Worm (Caenorhabditis elegans) whole organism, late embryonic: ENCODE data around the gene R07E4.5.

Experiments used
- C38D4.7 ChIP-seq: fragments of 200-800 bp; sonication (Bioruptor generic); optimal IDR thresholded peaks from 2 replicates; lab custom pipeline; 2018; ENCODE audit warnings: mild to moderate bottlenecking, missing genetic modification characterization, moderate library complexity, missing compliant biosample characterization
- K09A11.1 ChIP-seq: sonication (generic microtip); optimal IDR thresholded peaks from 2 replicates; lab custom pipeline; 2017; ENCODE audit warnings: antibody characterized with exemption, mild to moderate bottlenecking, missing genetic modification characterization, missing compliant biosample characterization; ENCODE audit not compliant: insufficient read depth
- Y22D7AL.16 ChIP-seq: sonication (generic microtip); optimal IDR thresholded peaks from 2 replicates; lab custom pipeline; 2016; ENCODE audit warnings: missing genetic modification characterization, missing compliant biosample characterization
- ceh-19 ChIP-seq: fragments of 200-800 bp; sonication (Bioruptor generic); optimal IDR thresholded peaks from 2 replicates; lab custom pipeline; 2018; ENCODE audit warnings: mild to moderate bottlenecking, missing genetic modification characterization, missing compliant biosample characterization
- ceh-22 ChIP-seq: sonication (generic microtip); optimal IDR thresholded peaks from 2 replicates; lab custom pipeline; 2017; ENCODE audit warnings: missing biosample characterization, missing genetic modification characterization
- ceh-31 ChIP-seq: sonication (generic microtip); optimal IDR thresholded peaks from 2 replicates; lab custom pipeline; 2016; ENCODE audit warnings: missing genetic modification characterization, missing compliant biosample characterization
- ceh-34 ChIP-seq: sonication (generic microtip); optimal IDR thresholded peaks from 2 replicates; lab custom pipeline; 2016; ENCODE audit warnings: mild to moderate bottlenecking, missing genetic modification characterization, missing compliant biosample characterization
- ceh-48 ChIP-seq: sonication (generic microtip); optimal IDR thresholded peaks from 2 replicates; lab custom pipeline; 2016; ENCODE audit warnings: missing genetic modification characterization, inconsistent platforms, missing compliant biosample characterization
- ceh-9 ChIP-seq: sonication (generic microtip); optimal IDR thresholded peaks from 2 replicates; lab custom pipeline; 2016; ENCODE audit warnings: mild to moderate bottlenecking, missing genetic modification characterization, inconsistent platforms, missing compliant biosample characterization
- dmd-4 ChIP-seq: sonication (generic microtip); optimal IDR thresholded peaks from 2 replicates; lab custom pipeline; 2016; ENCODE audit warnings: borderline replicate concordance, missing genetic modification characterization, missing compliant biosample characterization
- dve-1 ChIP-seq: sonication (generic microtip); optimal IDR thresholded peaks from 2 replicates; lab custom pipeline; 2017; ENCODE audit warnings: antibody characterized with exemption, mild to moderate bottlenecking, missing genetic modification characterization, missing compliant biosample characterization
- ets-4 ChIP-seq: sonication (generic microtip); optimal IDR thresholded peaks from 2 replicates; lab custom pipeline; 2016; ENCODE audit warnings: missing genetic modification characterization, missing compliant biosample characterization
- fax-1 ChIP-seq: sonication (generic microtip); optimal IDR thresholded peaks from 2 replicates; lab custom pipeline; 2016; ENCODE audit warnings: missing genotype, missing genetic modification characterization, missing compliant biosample characterization
- hlh-15 ChIP-seq: sonication (generic microtip); optimal IDR thresholded peaks from 2 replicates; lab custom pipeline; 2016; ENCODE audit warnings: missing genetic modification characterization, missing compliant biosample characterization
- hlh-6 ChIP-seq: sonication (generic microtip); optimal IDR thresholded peaks from 2 replicates; lab custom pipeline; 2016; ENCODE audit warnings: missing genotype, missing genetic modification characterization, missing compliant biosample characterization
- hlh-8 ChIP-seq: sonication (generic microtip); optimal IDR thresholded peaks from 2 replicates; lab custom pipeline; 2016; ENCODE audit warnings: missing genotype, missing genetic modification characterization, missing compliant biosample characterization
- lim-6 ChIP-seq: sonication (generic microtip); optimal IDR thresholded peaks from 2 replicates; lab custom pipeline; 2016; ENCODE audit warnings: missing genetic modification characterization, missing compliant biosample characterization
- madf-2 ChIP-seq: sonication (generic microtip); optimal IDR thresholded peaks from 2 replicates; lab custom pipeline; 2017; ENCODE audit warnings: missing genetic modification characterization, missing compliant biosample characterization
- mec-3 ChIP-seq: sonication (generic microtip); optimal IDR thresholded peaks from 2 replicates; lab custom pipeline; 2016; ENCODE audit warnings: borderline replicate concordance, missing genetic modification characterization, missing compliant biosample characterization
- nhr-232 ChIP-seq: sonication (generic microtip); optimal IDR thresholded peaks from 2 replicates; lab custom pipeline; 2016; ENCODE audit warnings: missing genetic modification characterization, missing compliant biosample characterization
- odd-2 ChIP-seq: sonication (generic microtip); optimal IDR thresholded peaks from 2 replicates; lab custom pipeline; 2017; ENCODE audit warnings: antibody characterized with exemption, mild to moderate bottlenecking, missing genetic modification characterization, missing compliant biosample characterization
- pag-3 ChIP-seq: sonication (generic microtip); optimal IDR thresholded peaks from 2 replicates; lab custom pipeline; 2016; ENCODE audit warnings: missing compliant biosample characterization, missing genetic modification characterization, borderline replicate concordance
- pax-1 ChIP-seq: fragments of 150-350 bp; optimal IDR thresholded peaks from 2 replicates; lab custom pipeline; 2014; ENCODE audit warnings: missing biosample characterization, missing genetic modification characterization
- pha-2 ChIP-seq: sonication (generic microtip); optimal IDR thresholded peaks from 2 replicates; lab custom pipeline; 2017; ENCODE audit warnings: mild to moderate bottlenecking, missing genetic modification characterization, missing compliant biosample characterization
- pqm-1 ChIP-seq: sonication (generic microtip); optimal IDR thresholded peaks from 2 replicates; lab custom pipeline; 2016; ENCODE audit warnings: missing genetic modification characterization, missing compliant biosample characterization
- pros-1 ChIP-seq: fragments of 150-350 bp; optimal IDR thresholded peaks from 2 replicates; lab custom pipeline; 2014; ENCODE audit warnings: missing biosample characterization, missing genetic modification reagents, missing genetic modification characterization
- ref-2 ChIP-seq: sonication (generic microtip); optimal IDR thresholded peaks from 2 replicates; lab custom pipeline; 2016; ENCODE audit warnings: missing genetic modification characterization, missing compliant biosample characterization
- rnt-1 ChIP-seq: sonication (generic microtip); optimal IDR thresholded peaks from 2 replicates; lab custom pipeline; 2016; ENCODE audit warnings: missing genetic modification characterization, missing compliant biosample characterization
- sox-4 ChIP-seq: sonication (generic microtip); optimal IDR thresholded peaks from 2 replicates; lab custom pipeline; 2017; ENCODE audit warnings: mild to moderate bottlenecking, missing genetic modification characterization, inconsistent platforms, missing compliant biosample characterization
- tbx-2 ChIP-seq: sonication (generic microtip); optimal IDR thresholded peaks from 2 replicates; lab custom pipeline; 2016; ENCODE audit warnings: missing genetic modification characterization, missing compliant biosample characterization
- tbx-7 ChIP-seq: sonication (generic microtip); optimal IDR thresholded peaks from 2 replicates; lab custom pipeline; 2016; ENCODE audit warnings: missing genotype, missing genetic modification characterization, missing compliant biosample characterization
- unc-42 ChIP-seq: sonication (generic microtip); optimal IDR thresholded peaks from 2 replicates; lab custom pipeline; 2016; ENCODE audit warnings: missing genotype, missing genetic modification characterization, missing compliant biosample characterization
- unc-55 ChIP-seq: sonication (generic microtip); optimal IDR thresholded peaks from 2 replicates; lab custom pipeline; 2017; ENCODE audit warnings: missing biosample characterization, missing genetic modification reagents, missing genetic modification characterization
- zip-5 ChIP-seq: sonication (generic microtip); optimal IDR thresholded peaks from 2 replicates; lab custom pipeline; 2016; ENCODE audit warnings: missing genetic modification characterization, missing compliant biosample characterization
- ztf-16 ChIP-seq: sonication (generic microtip); optimal IDR thresholded peaks from 2 replicates; lab custom pipeline; 2017; ENCODE audit warnings: missing genetic modification characterization, missing compliant biosample characterization

The R07E4.5 gene

ce11 chrX:5960872-5961271, 7.9 kb upstream of the R07E4.5 start:
- TF ChIP-seq dmd-4 (tag; lab: Kevin White, UChicago) (no peak), ceh-19 (GFP tag; lab: Kevin White, UChicago) (no peak), hlh-15 (tag; lab: Kevin White, UChicago) (no peak), ceh-9 (no peak), C38D4.7 (no peak)
- TF ChIP-seq, all 69 proteins: peak for 0

- no peak for TF ChIP-seq odd-2 (tag; lab: Kevin White, UChicago)
- TF ChIP-seq hlh-6 (tag; lab: Kevin White, UChicago) = no peak
- no peak for TF ChIP-seq ceh-31 (tag; lab: Kevin White, UChicago)
- no peak for TF ChIP-seq pax-1
- no peak for TF ChIP-seq fax-1 (tag; lab: Kevin White, UChicago)
- no peak for TF ChIP-seq ceh-34 (tag; lab: Kevin White, UChicago)
- TF ChIP-seq mec-3 (tag; lab: Kevin White, UChicago) = no peak
- TF ChIP-seq sox-4 = no peak
- no peak for TF ChIP-seq zip-5 (tag; lab: Kevin White, UChicago)
- no peak for TF ChIP-seq ets-4 (tag; lab: Kevin White, UChicago)
- TF ChIP-seq ceh-48 = no peak
- no peak for TF ChIP-seq C38D4.7
- no peak for TF ChIP-seq pqm-1
- TF ChIP-seq, all 69 proteins: peak for 0
Observed at ce11 chrX:5958815-5959214, 5.8 kb upstream of the R07E4.5 start, which contains the start of gene R07E4.1. R07E4.1 (plus strand) TSS chrX:5959115.

ce11 chrX:5956130-5956529, 3.2 kb upstream of the R07E4.5 start:
- TF ChIP-seq nhr-232 (tag; lab: Kevin White, UChicago) (no peak), pha-2 (tag; lab: Kevin White, UChicago) (no peak), hlh-8 (tag; lab: Kevin White, UChicago) (no peak), unc-42 (peak; percentile 17)
- TF ChIP-seq, all 69 proteins: peak for 1

- no peak for TF ChIP-seq ztf-16 (tag; lab: Kevin White, UChicago)
- TF ChIP-seq unc-55 (GFP tag; lab: Kevin White, UChicago) = no peak
- TF ChIP-seq hlh-15 (tag; lab: Kevin White, UChicago) = no peak
- no peak for TF ChIP-seq ceh-31 (tag; lab: Kevin White, UChicago)
- TF ChIP-seq odd-2 (tag; lab: Kevin White, UChicago) = no peak
- no peak for TF ChIP-seq ceh-19 (GFP tag; lab: Kevin White, UChicago)
- no peak for TF ChIP-seq tbx-2 (tag; lab: Kevin White, UChicago)
- no peak for TF ChIP-seq rnt-1 (tag; lab: Kevin White, UChicago)
- TF ChIP-seq unc-42 = no peak
- no peak for TF ChIP-seq Y22D7AL.16
- TF ChIP-seq ref-2 (tag; lab: Kevin White, UChicago) = no peak
Observed at ce11 chrX:5948769-5949168, 4.2 kb downstream of the R07E4.5 start, which contains the start of gene mig-23. mig-23 (minus strand) TSS chrX:5948869.

ce11 chrX:5944488-5944887, 8.5 kb downstream of the R07E4.5 start, which contains the start of gene acs-17:
acs-17 (minus strand) TSS chrX:5944510.
- no peak for TF ChIP-seq madf-2 (tag; lab: Kevin White, UChicago)
- no peak for TF ChIP-seq ceh-22 (tag; lab: Kevin White, UChicago)
- TF ChIP-seq ceh-48 = no peak
- no peak for TF ChIP-seq K09A11.1 (tag; lab: Kevin White, UChicago)
- TF ChIP-seq tbx-7 (tag; lab: Kevin White, UChicago) = no peak
- TF ChIP-seq pag-3 = no peak
- no peak for TF ChIP-seq ceh-19 (GFP tag; lab: Kevin White, UChicago)
- TF ChIP-seq dve-1 (tag; lab: Kevin White, UChicago) = no peak
- no peak for TF ChIP-seq C38D4.7
- no peak for TF ChIP-seq lim-6 (tag; lab: Kevin White, UChicago)
- TF ChIP-seq pros-1 = no peak
- TF ChIP-seq, all 69 proteins: peak for 0
